Worm (Caenorhabditis elegans) whole organism, L3 larva: ENCODE measurements around the gene lgc-47.

Experiments
- R02D3.7 ChIP-seq: fragments of 150-350 bp; optimal IDR thresholded peaks from 2 replicates; lab custom pipeline; 2014; ENCODE audit warnings: missing biosample characterization, missing genetic modification characterization
- ZK546.5 ChIP-seq: sonication (generic microtip); optimal IDR thresholded peaks from 2 replicates; lab custom pipeline; 2017; ENCODE audit warnings: missing biosample characterization, missing genetic modification characterization
- aly-2 ChIP-seq: fragments of 150-350 bp; optimal IDR thresholded peaks from 2 replicates; lab custom pipeline; 2014; ENCODE audit warnings: missing biosample characterization, missing genetic modification characterization
- ama-1 ChIP-seq: fragments of 150-350 bp; optimal IDR thresholded peaks from 2 replicates; lab custom pipeline; 2018
- ceh-28 ChIP-seq: fragments of 150-350 bp; optimal IDR thresholded peaks from 2 replicates; lab custom pipeline; 2014; ENCODE audit warnings: missing biosample characterization, missing genetic modification reagents, missing genetic modification characterization
- ceh-82 ChIP-seq: fragments of 150-350 bp; optimal IDR thresholded peaks from 2 replicates; lab custom pipeline; 2014; ENCODE audit warnings: missing biosample characterization, missing genetic modification characterization
- ceh-9 ChIP-seq: sonication (generic microtip); optimal IDR thresholded peaks from 2 replicates; lab custom pipeline; 2018; ENCODE audit warnings: missing biosample characterization, missing genetic modification characterization
- daf-12 ChIP-seq: fragments of 150-350 bp; optimal IDR thresholded peaks from 2 replicates; lab custom pipeline; 2014; ENCODE audit warnings: missing biosample characterization, missing genetic modification reagents, missing genetic modification characterization
- egl-27 ChIP-seq: sonication (generic microtip); optimal IDR thresholded peaks from 4 replicates; lab custom pipeline; 2017; ENCODE audit warnings: missing biosample characterization, missing genetic modification reagents, missing genetic modification characterization
- egl-5 ChIP-seq: fragments of 150-350 bp; optimal IDR thresholded peaks from 2 replicates; lab custom pipeline; 2017; ENCODE audit warnings: missing biosample characterization, missing genetic modification reagents, missing genetic modification characterization, inconsistent platforms
- elt-2 ChIP-seq: sonication (generic microtip); optimal IDR thresholded peaks from 2 replicates; lab custom pipeline; 2016; ENCODE audit warnings: missing genetic modification reagents, mild to moderate bottlenecking, missing genetic modification characterization, missing compliant biosample characterization
- eor-1 ChIP-seq, 2 experiments: fragments of 150-350 bp; optimal IDR thresholded peaks; 2 replicates each; lab custom pipeline; 2014 to 2018; ENCODE audit warnings: missing biosample characterization in 2 of 2, missing genetic modification characterization in 2 of 2
- fkh-10 ChIP-seq: sonication (generic microtip); optimal IDR thresholded peaks from 2 replicates; lab custom pipeline; 2017; ENCODE audit warnings: missing biosample characterization, missing genetic modification reagents, missing genetic modification characterization
- fos-1 ChIP-seq: fragments of 150-350 bp; optimal IDR thresholded peaks from 2 replicates; lab custom pipeline; 2014; ENCODE audit warnings: missing biosample characterization, missing genetic modification characterization
- hmg-11 ChIP-seq: sonication (generic microtip); optimal IDR thresholded peaks from 2 replicates; lab custom pipeline; 2016; ENCODE audit warnings: missing genetic modification characterization, missing compliant biosample characterization
- jun-1 ChIP-seq: fragments of 150-350 bp; optimal IDR thresholded peaks from 2 replicates; lab custom pipeline; 2014; ENCODE audit warnings: missing biosample characterization, missing genetic modification reagents, missing genetic modification characterization
- lin-15B ChIP-seq: fragments of 150-350 bp; optimal IDR thresholded peaks from 2 replicates; lab custom pipeline; 2014; ENCODE audit warnings: missing biosample characterization, missing genetic modification characterization
- lin-39 ChIP-seq: fragments of 150-350 bp; optimal IDR thresholded peaks from 2 replicates; lab custom pipeline; 2018; ENCODE audit warnings: missing biosample characterization, missing genetic modification reagents, missing genetic modification characterization
- lsy-12 ChIP-seq: sonication (generic microtip); optimal IDR thresholded peaks from 2 replicates; lab custom pipeline; 2016; ENCODE audit warnings: mild to moderate bottlenecking, missing genetic modification characterization, missing compliant biosample characterization
- mdl-1 ChIP-seq: fragments of 150-350 bp; optimal IDR thresholded peaks from 2 replicates; lab custom pipeline; 2014; ENCODE audit warnings: missing biosample characterization, missing genetic modification characterization
- mml-1 ChIP-seq: fragments of 150-350 bp; sonication (generic microtip); optimal IDR thresholded peaks from 3 replicates; lab custom pipeline; 2014; ENCODE audit warnings: missing biosample characterization, missing genetic modification characterization
- nfya-1 ChIP-seq: sonication (generic microtip); optimal IDR thresholded peaks from 2 replicates; lab custom pipeline; 2017; ENCODE audit warnings: missing genetic modification characterization, mild to moderate bottlenecking, missing compliant biosample characterization, antibody characterized with exemption, moderate library complexity; ENCODE audit not compliant: insufficient read depth
- nhr-11 ChIP-seq: fragments of 150-350 bp; optimal IDR thresholded peaks from 2 replicates; lab custom pipeline; 2014; ENCODE audit warnings: missing biosample characterization, missing genetic modification characterization
- nhr-12 ChIP-seq: fragments of 150-350 bp; optimal IDR thresholded peaks from 2 replicates; lab custom pipeline; 2014; ENCODE audit warnings: missing biosample characterization, missing genetic modification characterization
- nhr-23 ChIP-seq: fragments of 150-350 bp; optimal IDR thresholded peaks from 2 replicates; lab custom pipeline; 2014; ENCODE audit warnings: missing biosample characterization, missing genetic modification reagents, missing genetic modification characterization
- nhr-25 ChIP-seq: sonication (generic microtip); optimal IDR thresholded peaks from 2 replicates; lab custom pipeline; 2017; ENCODE audit warnings: missing biosample characterization, missing genetic modification characterization
- nhr-28 ChIP-seq: fragments of 150-350 bp; optimal IDR thresholded peaks from 2 replicates; lab custom pipeline; 2014; ENCODE audit warnings: missing biosample characterization, missing genetic modification characterization
- nhr-43 ChIP-seq: sonication (generic microtip); optimal IDR thresholded peaks from 2 replicates; lab custom pipeline; 2016; ENCODE audit warnings: mild to moderate bottlenecking, missing genetic modification characterization, missing compliant biosample characterization; ENCODE audit not compliant: poor library complexity, severe bottlenecking
- nhr-67 ChIP-seq: fragments of 150-350 bp; optimal IDR thresholded peaks from 2 replicates; lab custom pipeline; 2014; ENCODE audit warnings: missing biosample characterization, missing genetic modification characterization
- nhr-77 ChIP-seq: fragments of 150-350 bp; optimal IDR thresholded peaks from 2 replicates; lab custom pipeline; 2014; ENCODE audit warnings: missing biosample characterization, missing genetic modification characterization
- sea-2 ChIP-seq: fragments of 150-350 bp; sonication (generic microtip); optimal IDR thresholded peaks from 4 replicates; lab custom pipeline; 2014; ENCODE audit warnings: missing biosample characterization, missing genetic modification reagents, missing genetic modification characterization
- skn-1 ChIP-seq: fragments of 150-350 bp; optimal IDR thresholded peaks from 2 replicates; lab custom pipeline; 2014; ENCODE audit warnings: missing biosample characterization, missing genetic modification characterization
- snpc-4 ChIP-seq: fragments of 150-350 bp; optimal IDR thresholded peaks from 2 replicates; lab custom pipeline; 2014; ENCODE audit warnings: missing biosample characterization, missing genetic modification characterization
- tbx-2 ChIP-seq: sonication (generic microtip); optimal IDR thresholded peaks from 2 replicates; lab custom pipeline; 2016; ENCODE audit warnings: mild to moderate bottlenecking, missing genetic modification characterization, missing compliant biosample characterization
- unc-39 ChIP-seq: sonication (generic microtip); optimal IDR thresholded peaks from 4 replicates; lab custom pipeline; 2017; ENCODE audit warnings: missing biosample characterization, missing genetic modification characterization
- unc-62 ChIP-seq: fragments of 150-350 bp; sonication (generic microtip); optimal IDR thresholded peaks from 4 replicates; lab custom pipeline; 2014; ENCODE audit warnings: missing biosample characterization, missing genetic modification reagents, missing genetic modification characterization
- zag-1 ChIP-seq: fragments of 150-350 bp; optimal IDR thresholded peaks from 2 replicates; lab custom pipeline; 2014; ENCODE audit warnings: missing biosample characterization, missing genetic modification characterization
- ztf-4 ChIP-seq: fragments of 150-350 bp; optimal IDR thresholded peaks from 2 replicates; lab custom pipeline; 2014; ENCODE audit warnings: missing biosample characterization, missing genetic modification characterization

The lgc-47 gene

DNA sequence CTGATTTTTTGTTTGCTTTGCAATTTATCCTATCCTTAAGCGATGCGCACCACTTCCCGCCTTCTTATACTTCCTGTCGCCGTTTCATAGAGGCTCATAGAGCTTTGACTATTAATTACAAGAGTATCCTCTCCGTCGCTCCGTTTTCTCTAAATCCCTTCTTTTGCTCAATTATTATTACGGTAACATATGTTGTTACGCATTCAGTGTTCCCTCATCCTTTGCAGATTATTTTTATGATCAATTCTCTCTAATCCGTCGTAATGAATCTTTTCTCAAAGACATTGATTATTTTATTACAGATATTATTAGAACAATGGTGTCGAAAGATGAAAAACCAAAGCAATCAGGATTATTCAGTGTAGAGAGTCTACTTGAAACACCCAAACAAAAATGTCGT is 39.5 kb upstream of the lgc-47 start, which contains the start of gene vab-15:
vab-15 (plus strand) TSS at position 301 of the 400 bp plus-strand sequence.
- TF ChIP-seq nhr-25 (tag; lab: Kevin White, UChicago) (no peak), eor-1 (tag; optimal IDR thresholded peaks at IDR 0.05; lab: Kevin White, UChicago) (no peak), tbx-2 (tag; lab: Kevin White, UChicago) (no peak), skn-1 (tag; lab: Kevin White, UChicago) (no peak), ztf-4 (no peak), ama-1 (lab: Kevin White, UChicago) (no peak), nhr-77 (tag; lab: Kevin White, UChicago) (no peak), nhr-11 (tag; lab: Kevin White, UChicago) (no peak), snpc-4 (no peak), daf-12 (no peak), mdl-1 (tag; lab: Kevin White, UChicago) (no peak), ceh-28 (tag; lab: Kevin White, UChicago) (no peak)
- TF ChIP-seq, all 47 proteins: peak for 0

DNA sequence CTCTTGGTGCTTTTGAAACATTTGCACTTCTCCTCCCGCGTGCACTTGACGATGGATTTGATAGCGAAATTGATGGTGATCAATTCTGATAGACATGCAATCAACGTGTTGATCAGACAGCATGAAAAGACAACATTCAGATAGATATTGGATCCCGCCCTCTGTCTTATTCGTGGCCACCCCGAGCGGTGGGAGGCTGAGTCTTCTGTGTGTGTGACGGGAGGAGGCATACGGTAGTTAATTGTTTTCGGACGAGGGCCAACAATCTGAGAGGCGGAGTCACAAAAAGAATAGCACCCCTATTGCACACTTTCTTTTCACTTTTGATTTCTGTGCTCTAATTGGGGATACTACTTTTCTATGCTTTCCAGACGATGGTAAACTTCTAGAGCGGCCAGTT is 38.5 kb upstream of the lgc-47 start:
- TF ChIP-seq aly-2 (tag; lab: Kevin White, UChicago) (no peak), nhr-43 (tag; lab: Kevin White, UChicago) (no peak), unc-62 (no peak), nfya-1 (tag; lab: Kevin White, UChicago) (peak; percentile 26), zag-1 (tag; lab: Kevin White, UChicago) (no peak)

ce11 chrX:9843568-9843967 is 36.1 kb upstream of the lgc-47 start:
- TF ChIP-seq fos-1 (no peak), egl-5 (tag; lab: Kevin White, UChicago) (peak; percentile 16), nfya-1 (tag; lab: Kevin White, UChicago) (no peak), ceh-9 (tag; lab: Kevin White, UChicago) (no peak), nhr-77 (tag; lab: Kevin White, UChicago) (no peak), daf-12 (no peak)

DNA sequence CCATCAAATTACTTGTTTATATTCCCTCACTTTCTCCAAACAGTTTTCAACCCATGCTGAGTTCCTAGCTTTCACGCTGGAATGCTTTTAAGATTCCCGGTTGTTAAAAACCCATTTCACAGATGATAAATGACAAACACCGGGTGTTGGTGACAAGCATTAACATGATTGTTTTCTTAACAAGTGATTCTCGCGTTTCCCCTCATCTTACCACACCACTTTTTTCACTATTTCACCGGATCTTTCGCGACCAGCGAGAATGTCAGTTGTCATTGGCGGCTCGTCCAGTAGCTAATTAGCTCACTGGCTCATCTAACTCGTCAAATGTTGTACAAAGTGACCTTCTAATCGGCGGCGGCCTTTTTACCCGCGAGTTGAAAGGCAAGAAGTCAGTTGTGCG is 34.6 kb upstream of the lgc-47 start:
- no peak for TF ChIP-seq R02D3.7 (tag; lab: Kevin White, UChicago)
- TF ChIP-seq daf-12 = no peak
- no peak for TF ChIP-seq elt-2
- no peak for TF ChIP-seq fkh-10 (GFP tag; lab: Kevin White, UChicago)
- TF ChIP-seq egl-5 (tag; lab: Kevin White, UChicago) = peak; percentile 85
- no peak for TF ChIP-seq nhr-67 (tag; lab: Kevin White, UChicago)
- TF ChIP-seq lin-39 (tag; lab: Kevin White, UChicago) = peak; percentile 22
- no peak for TF ChIP-seq ceh-82 (tag; lab: Kevin White, UChicago)
- no peak for TF ChIP-seq snpc-4
- TF ChIP-seq ZK546.5 = no peak
- TF ChIP-seq ztf-4 = no peak
- no peak for TF ChIP-seq skn-1 (tag; lab: Kevin White, UChicago)
- peak; percentile 25 for TF ChIP-seq nfya-1 (tag; lab: Kevin White, UChicago)

DNA sequence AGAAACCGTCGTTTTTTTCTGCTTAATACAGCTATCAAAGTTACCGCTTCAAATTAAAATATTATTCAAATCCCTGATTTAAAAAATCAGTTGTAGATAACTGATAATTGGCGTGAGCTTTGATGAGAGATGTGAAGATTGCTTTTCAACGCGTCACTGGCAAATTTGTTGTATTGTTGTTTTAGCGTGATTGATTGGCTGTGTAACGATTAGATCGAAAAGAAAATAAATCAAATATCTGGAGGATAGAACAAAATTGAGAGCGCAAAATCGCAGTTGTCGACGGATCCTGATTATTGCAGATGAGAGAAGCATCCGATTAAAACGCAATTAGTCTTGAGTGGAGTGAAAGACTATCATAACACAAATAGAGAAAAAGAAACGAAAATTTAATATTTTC is 33.4 kb upstream of the lgc-47 start:
- TF ChIP-seq ZK546.5 = no peak
- TF ChIP-seq nhr-28 (tag; lab: Kevin White, UChicago) = no peak
- TF ChIP-seq fos-1 = no peak
- TF ChIP-seq ama-1 (lab: Kevin White, UChicago) = no peak
- no peak for TF ChIP-seq unc-62
- TF ChIP-seq R02D3.7 (tag; lab: Kevin White, UChicago) = no peak
- TF ChIP-seq egl-27 (tag; lab: Kevin White, UChicago) = no peak
- no peak for TF ChIP-seq nhr-23 (tag; lab: Kevin White, UChicago)
- no peak for TF ChIP-seq aly-2 (tag; lab: Kevin White, UChicago)
- TF ChIP-seq skn-1 (tag; lab: Kevin White, UChicago) = no peak
- no peak for TF ChIP-seq mml-1 (tag; lab: Kevin White, UChicago)
- TF ChIP-seq unc-39 = no peak
- no peak for TF ChIP-seq nhr-77 (tag; lab: Kevin White, UChicago)

DNA sequence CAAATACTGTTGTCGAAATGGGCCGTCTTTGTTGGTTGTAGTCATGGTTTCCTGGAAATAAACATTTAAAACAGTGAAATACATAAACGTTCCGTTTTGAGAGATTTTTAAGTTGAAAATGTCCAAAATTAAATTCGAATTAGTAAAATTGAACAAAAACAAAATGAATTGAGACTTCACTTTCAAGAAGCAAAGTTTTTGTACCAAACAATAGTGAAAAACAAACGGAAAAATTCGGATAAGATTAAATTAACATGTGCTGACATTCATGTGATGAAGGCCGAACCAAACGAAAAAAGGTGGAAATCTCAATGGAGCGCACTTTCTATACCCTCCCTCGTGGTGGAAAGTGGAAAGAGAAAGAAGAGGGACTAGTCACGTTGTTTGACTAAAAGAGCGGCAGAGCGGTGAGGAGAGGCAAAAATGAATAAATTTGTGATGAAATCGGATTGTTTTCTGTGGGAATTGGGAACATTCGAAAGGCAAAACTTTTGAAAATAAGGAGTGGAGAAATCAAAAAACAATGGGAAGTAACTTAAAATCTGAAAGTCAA is 30.6 kb upstream of the lgc-47 start, which contains the start of gene ipla-2:
ipla-2 (minus strand) TSS at position 51 of the 553 bp plus-strand sequence.
- TF ChIP-seq aly-2 (tag; lab: Kevin White, UChicago) = no peak
- TF ChIP-seq sea-2 (GFP tag; lab: Kevin White, UChicago) = no peak
- no peak for TF ChIP-seq mml-1 (tag; lab: Kevin White, UChicago)
- no peak for TF ChIP-seq R02D3.7 (tag; lab: Kevin White, UChicago)
- TF ChIP-seq ztf-4 = no peak
- peak; percentile 45 for TF ChIP-seq ama-1 (lab: Kevin White, UChicago)
- TF ChIP-seq jun-1 = peak; percentile 39
- no peak for TF ChIP-seq lsy-12 (tag; lab: Kevin White, UChicago)
- peak; percentile 75 for TF ChIP-seq lin-15B
- no peak for TF ChIP-seq eor-1 (tag; optimal IDR thresholded peaks at IDR 0.05; lab: Kevin White, UChicago)
- TF ChIP-seq snpc-4 = peak; percentile 68
- no peak for TF ChIP-seq nhr-12 (tag; lab: Kevin White, UChicago)
- peak; percentile 66 for TF ChIP-seq nhr-25 (tag; lab: Kevin White, UChicago)
- no peak for TF ChIP-seq daf-12
- no peak for TF ChIP-seq nhr-77 (tag; lab: Kevin White, UChicago)
- TF ChIP-seq skn-1 (tag; lab: Kevin White, UChicago) = peak; percentile 51
- peak; percentile 74 for TF ChIP-seq fkh-10 (GFP tag; lab: Kevin White, UChicago)
- peak; percentile 23 for TF ChIP-seq mdl-1 (tag; lab: Kevin White, UChicago)
- no peak for TF ChIP-seq nhr-28 (tag; lab: Kevin White, UChicago)
- TF ChIP-seq tbx-2 (tag; lab: Kevin White, UChicago) = no peak
- no peak for TF ChIP-seq nhr-23 (tag; lab: Kevin White, UChicago)
- TF ChIP-seq hmg-11 (tag; lab: Kevin White, UChicago) = peak; percentile 56
- TF ChIP-seq elt-2 = peak; percentile 41
- no peak for TF ChIP-seq unc-62
- peak; percentile 75 for TF ChIP-seq nfya-1 (tag; lab: Kevin White, UChicago)
- no peak for TF ChIP-seq egl-5 (tag; lab: Kevin White, UChicago)
- TF ChIP-seq ZK546.5 = no peak
